Worm (Caenorhabditis elegans) whole organism, young adult: ENCODE results near the gene R04A9.1.

ENCODE experiments used
- ccch-3 ChIP-seq: fragments of 200-800 bp; sonication (Bioruptor generic); optimal IDR thresholded peaks from 2 replicates; lab custom pipeline; 2018; ENCODE audit warnings: mild to moderate bottlenecking, missing genetic modification characterization, missing compliant biosample characterization
- lin-35 ChIP-seq, 3 experiments: fragments of 150-350 bp in 2 of 3; sonication (generic microtip) in 1 of 3; optimal IDR thresholded peaks; 2 replicates each; lab custom pipeline; 2014 to 2018; ENCODE audit warnings: missing biosample characterization in 3 of 3, missing genetic modification characterization in 3 of 3, missing genetic modification reagents in 3 of 3
- madf-6 ChIP-seq: fragments of 200-800 bp; sonication (Bioruptor generic); IDR thresholded peaks from 2 replicates; pipeline ENCODE4 v1.3.6; 2022; ENCODE audit warnings: missing genetic modification reagents, missing genetic modification characterization, missing compliant biosample characterization

DNA sequence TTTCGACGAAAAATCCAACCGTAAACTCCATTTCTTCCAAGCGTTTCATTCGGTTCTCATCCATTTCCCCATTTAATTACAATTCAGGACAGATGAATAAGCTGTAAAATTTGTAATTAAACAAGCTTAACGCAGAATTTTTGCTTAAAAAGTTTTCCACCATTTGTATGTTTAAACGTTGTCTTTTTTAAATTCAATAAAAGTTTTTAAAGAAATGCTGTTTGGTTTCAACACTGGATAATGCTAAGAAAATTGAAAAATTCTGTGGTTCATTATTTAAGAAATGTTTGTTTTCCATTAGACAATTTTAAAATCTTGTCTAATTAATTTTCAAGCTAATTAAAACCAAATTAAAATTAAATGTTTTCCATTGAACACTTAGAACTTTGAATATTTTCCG, 24.2 kb upstream of the R04A9.1 start, which contains the start of gene R04A9.3:
- TF ChIP-seq lin-35 (GFP tag; optimal IDR thresholded peaks at IDR 0.05; lab: Kevin White, UChicago) (no peak), madf-6 (GFP tag; lab: Robert Waterston, UW) (no peak), ccch-3 (GFP tag; lab: Kevin White, UChicago) (no peak)
